Worm (Caenorhabditis elegans) whole organism, L3 larva: ENCODE results near the gene F20D6.15.

Source experiments
- R02D3.7 ChIP-seq: fragments of 150-350 bp; optimal IDR thresholded peaks from 2 replicates; lab custom pipeline; 2014; ENCODE audit warnings: missing biosample characterization, missing genetic modification characterization
- ZK546.5 ChIP-seq: sonication (generic microtip); optimal IDR thresholded peaks from 2 replicates; lab custom pipeline; 2017; ENCODE audit warnings: missing biosample characterization, missing genetic modification characterization
- ama-1 ChIP-seq: fragments of 150-350 bp; optimal IDR thresholded peaks from 2 replicates; lab custom pipeline; 2018
- ceh-28 ChIP-seq: fragments of 150-350 bp; optimal IDR thresholded peaks from 2 replicates; lab custom pipeline; 2014; ENCODE audit warnings: missing biosample characterization, missing genetic modification reagents, missing genetic modification characterization
- daf-12 ChIP-seq: fragments of 150-350 bp; optimal IDR thresholded peaks from 2 replicates; lab custom pipeline; 2014; ENCODE audit warnings: missing biosample characterization, missing genetic modification reagents, missing genetic modification characterization
- egl-5 ChIP-seq: fragments of 150-350 bp; optimal IDR thresholded peaks from 2 replicates; lab custom pipeline; 2017; ENCODE audit warnings: missing biosample characterization, missing genetic modification reagents, missing genetic modification characterization, inconsistent platforms
- elt-2 ChIP-seq: sonication (generic microtip); optimal IDR thresholded peaks from 2 replicates; lab custom pipeline; 2016; ENCODE audit warnings: missing genetic modification reagents, mild to moderate bottlenecking, missing genetic modification characterization, missing compliant biosample characterization
- fkh-10 ChIP-seq: sonication (generic microtip); optimal IDR thresholded peaks from 2 replicates; lab custom pipeline; 2017; ENCODE audit warnings: missing biosample characterization, missing genetic modification reagents, missing genetic modification characterization
- fkh-2 ChIP-seq: fragments of 150-350 bp; optimal IDR thresholded peaks from 2 replicates; lab custom pipeline; 2014; ENCODE audit warnings: missing biosample characterization, missing genetic modification reagents, missing genetic modification characterization
- hmg-11 ChIP-seq: sonication (generic microtip); optimal IDR thresholded peaks from 2 replicates; lab custom pipeline; 2016; ENCODE audit warnings: missing genetic modification characterization, missing compliant biosample characterization
- lin-15B ChIP-seq: fragments of 150-350 bp; optimal IDR thresholded peaks from 2 replicates; lab custom pipeline; 2014; ENCODE audit warnings: missing biosample characterization, missing genetic modification characterization
- lin-39 ChIP-seq: fragments of 150-350 bp; optimal IDR thresholded peaks from 2 replicates; lab custom pipeline; 2018; ENCODE audit warnings: missing biosample characterization, missing genetic modification reagents, missing genetic modification characterization
- lsy-12 ChIP-seq: sonication (generic microtip); optimal IDR thresholded peaks from 2 replicates; lab custom pipeline; 2016; ENCODE audit warnings: mild to moderate bottlenecking, missing genetic modification characterization, missing compliant biosample characterization
- mdl-1 ChIP-seq: fragments of 150-350 bp; optimal IDR thresholded peaks from 2 replicates; lab custom pipeline; 2014; ENCODE audit warnings: missing biosample characterization, missing genetic modification characterization
- mml-1 ChIP-seq: fragments of 150-350 bp; sonication (generic microtip); optimal IDR thresholded peaks from 3 replicates; lab custom pipeline; 2014; ENCODE audit warnings: missing biosample characterization, missing genetic modification characterization
- nfya-1 ChIP-seq: sonication (generic microtip); optimal IDR thresholded peaks from 2 replicates; lab custom pipeline; 2017; ENCODE audit warnings: missing genetic modification characterization, mild to moderate bottlenecking, missing compliant biosample characterization, antibody characterized with exemption, moderate library complexity; ENCODE audit not compliant: insufficient read depth
- nhr-11 ChIP-seq: fragments of 150-350 bp; optimal IDR thresholded peaks from 2 replicates; lab custom pipeline; 2014; ENCODE audit warnings: missing biosample characterization, missing genetic modification characterization
- nhr-23 ChIP-seq: fragments of 150-350 bp; optimal IDR thresholded peaks from 2 replicates; lab custom pipeline; 2014; ENCODE audit warnings: missing biosample characterization, missing genetic modification reagents, missing genetic modification characterization
- nhr-25 ChIP-seq: sonication (generic microtip); optimal IDR thresholded peaks from 2 replicates; lab custom pipeline; 2017; ENCODE audit warnings: missing biosample characterization, missing genetic modification characterization
- nhr-67 ChIP-seq: fragments of 150-350 bp; optimal IDR thresholded peaks from 2 replicates; lab custom pipeline; 2014; ENCODE audit warnings: missing biosample characterization, missing genetic modification characterization
- nhr-77 ChIP-seq: fragments of 150-350 bp; optimal IDR thresholded peaks from 2 replicates; lab custom pipeline; 2014; ENCODE audit warnings: missing biosample characterization, missing genetic modification characterization
- pha-4 ChIP-seq: fragments of 150-350 bp; optimal IDR thresholded peaks from 2 replicates; lab custom pipeline; 2014; ENCODE audit warnings: missing biosample characterization, missing genetic modification reagents, missing genetic modification characterization
- pqm-1 ChIP-seq: fragments of 150-350 bp; optimal IDR thresholded peaks from 2 replicates; lab custom pipeline; 2017; ENCODE audit warnings: missing biosample characterization, missing genetic modification characterization, inconsistent platforms
- snpc-4 ChIP-seq: fragments of 150-350 bp; optimal IDR thresholded peaks from 2 replicates; lab custom pipeline; 2014; ENCODE audit warnings: missing biosample characterization, missing genetic modification characterization
- tbx-2 ChIP-seq: sonication (generic microtip); optimal IDR thresholded peaks from 2 replicates; lab custom pipeline; 2016; ENCODE audit warnings: mild to moderate bottlenecking, missing genetic modification characterization, missing compliant biosample characterization
- zag-1 ChIP-seq: fragments of 150-350 bp; optimal IDR thresholded peaks from 2 replicates; lab custom pipeline; 2014; ENCODE audit warnings: missing biosample characterization, missing genetic modification characterization
- ztf-4 ChIP-seq: fragments of 150-350 bp; optimal IDR thresholded peaks from 2 replicates; lab custom pipeline; 2014; ENCODE audit warnings: missing biosample characterization, missing genetic modification characterization

Gene F20D6.15

ce11 chrV:8217661-8218265 is 29.5 kb upstream of the F20D6.15 start, which contains the start of gene K07C11.8:
K07C11.8 (minus strand) TSS chrV:8217884.
- TF ChIP-seq lin-39 (tag; lab: Kevin White, UChicago) (peak; percentile 16), daf-12 (tag; lab: Kevin White, UChicago) (no peak), elt-2 (peak; percentile 46), ceh-28 (tag; lab: Kevin White, UChicago) (no peak)
- TF ChIP-seq, all 47 proteins: peak for 2

- TF ChIP-seq R02D3.7 (tag; lab: Kevin White, UChicago) (no peak), mdl-1 (tag; lab: Kevin White, UChicago) (no peak), mml-1 (tag; lab: Kevin White, UChicago) (no peak), elt-2 (peak; percentile 91), pqm-1 (tag; lab: Kevin White, UChicago) (peak; percentile 80), pha-4 (tag; lab: Kevin White, UChicago) (no peak)
Measured at ce11 chrV:8217118-8217517, 28.9 kb upstream of the F20D6.15 start.

ce11 chrV:8215158-8215557 is 26.9 kb upstream of the F20D6.15 start:
- TF ChIP-seq nfya-1 = peak; percentile 25
- TF ChIP-seq egl-5 (tag; lab: Kevin White, UChicago) = no peak
- TF ChIP-seq hmg-11 (tag; lab: Kevin White, UChicago) = peak; percentile 70

ce11 chrV:8213868-8214267 is 25.6 kb upstream of the F20D6.15 start, which contains the start of gene K07C11.7:
K07C11.7 (minus strand) TSS chrV:8213968.
- TF ChIP-seq ztf-4 (tag; lab: Kevin White, UChicago) = no peak
- TF ChIP-seq lin-15B (tag; lab: Kevin White, UChicago) = no peak
- no peak for TF ChIP-seq ama-1 (lab: Kevin White, UChicago)
- no peak for TF ChIP-seq lsy-12
- no peak for TF ChIP-seq nhr-77 (tag; lab: Kevin White, UChicago)
- no peak for TF ChIP-seq nhr-25 (tag; lab: Kevin White, UChicago)
- no peak for TF ChIP-seq snpc-4 (tag; lab: Kevin White, UChicago)
- TF ChIP-seq nhr-67 (tag; lab: Kevin White, UChicago) = no peak
- TF ChIP-seq R02D3.7 (tag; lab: Kevin White, UChicago) = no peak
- TF ChIP-seq tbx-2 = no peak
- TF ChIP-seq fkh-2 = no peak

ce11 chrV:8212816-8213215 is 24.5 kb upstream of the F20D6.15 start:
- no peak for TF ChIP-seq R02D3.7 (tag; lab: Kevin White, UChicago)
- TF ChIP-seq tbx-2 = no peak
- no peak for TF ChIP-seq hmg-11 (tag; lab: Kevin White, UChicago)
- TF ChIP-seq snpc-4 (tag; lab: Kevin White, UChicago) = no peak
- peak; percentile 87 for TF ChIP-seq elt-2
- peak; percentile 83 for TF ChIP-seq pqm-1 (tag; lab: Kevin White, UChicago)

ce11 chrV:8211993-8212392 is 23.7 kb upstream of the F20D6.15 start:
- TF ChIP-seq mdl-1 (tag; lab: Kevin White, UChicago) = no peak
- no peak for TF ChIP-seq zag-1 (tag; lab: Kevin White, UChicago)
- no peak for TF ChIP-seq fkh-10 (GFP tag; lab: Kevin White, UChicago)

ce11 chrV:8210527-8210926 is 22.3 kb upstream of the F20D6.15 start:
- peak; percentile 19 for TF ChIP-seq nfya-1
- no peak for TF ChIP-seq lin-15B (tag; lab: Kevin White, UChicago)
- TF ChIP-seq ZK546.5 (tag; lab: Kevin White, UChicago) = no peak

ce11 chrV:8206931-8207330 is 18.7 kb upstream of the F20D6.15 start, which contains the start of gene timp-1:
timp-1 (plus strand) TSS chrV:8207235.
- no peak for TF ChIP-seq nhr-11 (tag; lab: Kevin White, UChicago)
- no peak for TF ChIP-seq tbx-2
- peak; percentile 45 for TF ChIP-seq nhr-23
- no peak for TF ChIP-seq egl-5 (tag; lab: Kevin White, UChicago)
